Worm (Caenorhabditis elegans) whole organism, L2 larva: ENCODE data around the gene F46E10.3.

Source experiments
- F13H6.1 ChIP-seq: sonication (generic microtip); optimal IDR thresholded peaks from 2 replicates; lab custom pipeline; 2016; ENCODE audit warnings: missing genetic modification characterization, missing compliant biosample characterization
- R02D3.7 ChIP-seq: fragments of 150-350 bp; optimal IDR thresholded peaks from 2 replicates; lab custom pipeline; 2014; ENCODE audit warnings: missing biosample characterization, missing genetic modification characterization
- ZK546.5 ChIP-seq: sonication (generic microtip); optimal IDR thresholded peaks from 2 replicates; lab custom pipeline; 2017; ENCODE audit warnings: missing biosample characterization, missing genetic modification characterization
- alr-1 ChIP-seq: fragments of 150-350 bp; optimal IDR thresholded peaks from 2 replicates; lab custom pipeline; 2014; ENCODE audit warnings: missing biosample characterization, missing genetic modification characterization
- ceh-16 ChIP-seq: fragments of 150-350 bp; optimal IDR thresholded peaks from 2 replicates; lab custom pipeline; 2014; ENCODE audit warnings: missing biosample characterization, missing genetic modification characterization
- lsy-2 ChIP-seq, 2 experiments: fragments of 150-350 bp in 1 of 2; sonication (generic microtip) in 1 of 2; optimal IDR thresholded peaks; 2 replicates each; lab custom pipeline; 2014 to 2017; ENCODE audit warnings: missing biosample characterization in 2 of 2, missing genetic modification characterization in 2 of 2
- nhr-10 ChIP-seq: sonication (generic microtip); optimal IDR thresholded peaks from 2 replicates; lab custom pipeline; 2017; ENCODE audit warnings: missing biosample characterization, missing genetic modification characterization
- nhr-11 ChIP-seq: fragments of 150-350 bp; optimal IDR thresholded peaks from 2 replicates; lab custom pipeline; 2014; ENCODE audit warnings: missing biosample characterization, missing genetic modification characterization
- nhr-12 ChIP-seq: fragments of 150-350 bp; optimal IDR thresholded peaks from 2 replicates; lab custom pipeline; 2014; ENCODE audit warnings: missing biosample characterization, missing genetic modification characterization
- nhr-77 ChIP-seq: fragments of 150-350 bp; optimal IDR thresholded peaks from 2 replicates; lab custom pipeline; 2014; ENCODE audit warnings: missing biosample characterization, missing genetic modification characterization
- unc-62 ChIP-seq: fragments of 150-350 bp; optimal IDR thresholded peaks from 2 replicates; lab custom pipeline; 2014; ENCODE audit warnings: missing biosample characterization, missing genetic modification reagents, missing genetic modification characterization
- ztf-11 ChIP-seq: sonication (generic microtip); optimal IDR thresholded peaks from 2 replicates; lab custom pipeline; 2017; ENCODE audit warnings: missing biosample characterization, missing genetic modification characterization

DNA sequence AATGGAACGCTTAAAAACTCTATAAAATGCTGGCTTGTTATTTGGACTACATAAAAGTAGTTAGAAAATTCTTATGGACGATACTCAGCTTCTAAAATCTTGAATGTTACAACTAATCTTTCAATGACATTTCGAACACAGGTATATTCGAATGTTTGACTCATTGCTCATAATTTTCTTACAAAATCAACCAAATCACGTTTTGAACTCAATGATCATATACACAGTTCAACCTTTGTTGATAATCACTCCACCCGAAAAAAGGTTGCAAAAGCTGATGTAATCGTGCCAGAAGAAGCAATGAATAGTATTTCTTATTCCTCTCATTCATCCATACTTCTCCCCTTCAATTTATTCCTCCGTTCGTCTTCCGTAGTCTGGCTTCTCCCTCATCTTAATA is 31.1 kb downstream of the F46E10.3 start, which contains the start of gene K04A8.20:
- TF ChIP-seq alr-1 = no peak
- no peak for TF ChIP-seq ZK546.5 (tag; lab: Kevin White, UChicago)
- no peak for TF ChIP-seq R02D3.7 (tag; lab: Kevin White, UChicago)
- no peak for TF ChIP-seq nhr-77 (tag; lab: Kevin White, UChicago)
- TF ChIP-seq F13H6.1 (tag; lab: Kevin White, UChicago) = no peak
- no peak for TF ChIP-seq lsy-2 (tag; optimal IDR thresholded peaks at IDR 0.05; lab: Kevin White, UChicago)
- TF ChIP-seq nhr-12 (tag; lab: Kevin White, UChicago) = no peak
- no peak for TF ChIP-seq nhr-10 (tag; lab: Kevin White, UChicago)
- no peak for TF ChIP-seq ceh-16 (tag; lab: Kevin White, UChicago)
- no peak for TF ChIP-seq ztf-11
- no peak for TF ChIP-seq nhr-11 (tag; lab: Kevin White, UChicago)
- TF ChIP-seq unc-62 (GFP tag; lab: Kevin White, UChicago) = no peak
